Fruit fly (Drosophila melanogaster): Measurements from ENCODE around the gene CG14933.

CG14933 gene

DNA sequence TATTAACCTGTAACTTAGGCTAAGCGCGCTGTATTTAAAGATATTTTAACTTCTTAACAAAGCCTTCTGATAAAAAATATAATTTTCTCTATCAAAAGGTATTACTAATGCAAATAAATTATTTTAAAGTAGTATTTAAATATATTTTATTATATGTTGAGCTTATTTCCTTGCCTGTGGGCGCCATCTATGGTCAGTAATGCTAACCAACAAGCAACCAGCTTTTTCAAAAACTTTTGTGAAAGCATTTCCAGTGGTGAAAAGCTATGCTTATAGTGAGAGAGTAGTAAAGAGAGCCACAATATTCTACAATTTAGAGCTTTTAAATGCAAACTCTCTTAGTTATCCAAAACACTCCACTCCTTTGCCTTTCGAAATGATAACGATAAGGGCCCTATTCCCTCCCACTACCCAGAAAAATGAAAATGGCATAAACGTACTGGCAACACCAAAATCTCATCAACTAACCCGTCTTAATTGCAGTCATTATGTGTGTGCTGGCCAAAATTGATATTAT lies 36.2 kb downstream of the CG14933 start:
- peak; percentile 48 to 75 for TF ChIP-seq Trl (optimal IDR thresholded peaks at IDR 0.05)
- TF ChIP-seq Trl (GFP tag; optimal IDR thresholded peaks at IDR 0.05): no peak
- TF ChIP-seq CG3163 (GFP tag; optimal IDR thresholded peaks at IDR 0.05): peak; percentile 81
- TF ChIP-seq CTCF (GFP tag; optimal IDR thresholded peaks at IDR 0.05): peak; percentile 90
- peak; percentile 10 for TF ChIP-seq Med (GFP tag)
- no peak for TF ChIP-seq Fer1 (GFP tag; optimal IDR thresholded peaks at IDR 0.05)
- no peak for TF ChIP-seq corto (GFP tag; optimal IDR thresholded peaks at IDR 0.05)

DNA sequence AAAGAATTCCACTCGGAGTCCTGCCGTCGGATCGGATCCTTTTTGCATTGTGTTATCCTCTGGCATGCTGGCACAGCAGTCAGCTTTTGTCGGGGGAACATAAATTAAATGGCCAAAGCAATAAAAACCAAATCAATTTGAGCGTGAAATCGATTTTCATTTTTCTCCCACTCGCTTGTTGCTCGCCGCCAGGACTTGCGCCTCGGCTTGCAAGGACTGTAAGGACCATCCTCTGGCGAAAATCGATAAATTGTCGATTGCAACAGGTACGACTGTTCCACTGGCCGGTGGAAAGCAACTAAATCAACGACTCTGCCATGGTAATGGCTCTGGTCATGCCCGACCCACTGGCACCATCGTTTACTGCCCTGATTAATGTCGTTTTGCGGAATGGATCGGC lies 50.6 kb downstream of the CG14933 start:
- TF ChIP-seq scrt (GFP tag; optimal IDR thresholded peaks at IDR 0.05): peak; percentile 50
- peak; percentile 56 for TF ChIP-seq onecut (GFP tag; IDR thresholded peaks at IDR 0.05)
- no peak for TF ChIP-seq crp (GFP tag; optimal IDR thresholded peaks at IDR 0.05)
